Worm (Caenorhabditis elegans) whole organism, early embryonic: ENCODE results near the gene ZK546.2.

ENCODE experiments used
- ama-1 ChIP-seq: fragments of 150-350 bp; optimal IDR thresholded peaks from 2 replicates; lab custom pipeline; 2014
- flt-1 ChIP-seq: fragments of 200-800 bp; sonication (Bioruptor generic); IDR thresholded peaks from 2 replicates; pipeline ENCODE4 v1.3.6; 2022; ENCODE audit warnings: missing genetic modification characterization, missing compliant biosample characterization
- hmbx-1 ChIP-seq: sonication (generic microtip); optimal IDR thresholded peaks from 2 replicates; lab custom pipeline; 2016; ENCODE audit warnings: mild to moderate bottlenecking, missing genetic modification characterization, missing compliant biosample characterization
- hnd-1 ChIP-seq: sonication (generic microtip); optimal IDR thresholded peaks from 2 replicates; lab custom pipeline; 2016; ENCODE audit warnings: missing genetic modification characterization, missing compliant biosample characterization
- tra-4 ChIP-seq: sonication (generic microtip); optimal IDR thresholded peaks from 2 replicates; lab custom pipeline; 2017; ENCODE audit warnings: missing genetic modification characterization, missing compliant biosample characterization

DNA sequence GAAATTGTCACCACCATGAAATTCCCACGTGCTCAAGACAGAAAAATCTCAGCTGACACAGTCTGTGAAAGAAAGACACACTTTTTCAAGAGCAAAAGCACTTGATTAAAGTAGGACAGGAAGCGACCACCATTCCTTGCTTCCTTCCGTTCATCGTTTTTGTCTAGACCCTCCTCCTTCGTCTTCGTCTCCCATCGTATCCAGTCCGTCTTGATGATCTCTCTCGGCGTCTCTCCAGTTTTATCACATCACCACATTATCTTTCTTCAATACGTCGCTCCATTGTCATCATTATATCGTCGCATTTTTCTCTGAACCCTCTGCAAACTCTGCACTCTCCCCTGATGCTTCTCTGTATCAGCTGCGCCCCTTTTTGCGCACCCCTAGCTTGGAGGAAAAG is 37.7 kb upstream of the ZK546.2 start:
- TF ChIP-seq ama-1 (lab: Kevin White, UChicago) (no peak), flt-1 (GFP tag; lab: Robert Waterston, UW) (no peak), hnd-1 (tag; lab: Kevin White, UChicago) (no peak), tra-4 (no peak), hmbx-1 (tag; lab: Kevin White, UChicago) (no peak)
